Worm (Caenorhabditis elegans) whole organism, mixed stage, embryonic: ENCODE measurements around the gene R02D5.1.

Experiments
- ces-1 ChIP-seq: fragments of 150-350 bp; optimal IDR thresholded peaks from 2 replicates; lab custom pipeline; 2014; ENCODE audit warnings: missing biosample characterization, missing genetic modification reagents, missing genetic modification characterization
- elt-1 ChIP-seq: sonication (generic microtip); optimal IDR thresholded peaks from 2 replicates; lab custom pipeline; 2017; ENCODE audit warnings: missing genetic modification characterization, mild to moderate bottlenecking, missing compliant biosample characterization, antibody characterized with exemption, moderate library complexity, borderline replicate concordance; ENCODE audit not compliant: insufficient read depth
- elt-3 ChIP-seq: fragments of 150-350 bp; optimal IDR thresholded peaks from 2 replicates; lab custom pipeline; 2014; ENCODE audit warnings: missing biosample characterization, missing genetic modification characterization
- hlh-1 ChIP-seq: fragments of 150-350 bp; optimal IDR thresholded peaks from 2 replicates; lab custom pipeline; 2014; ENCODE audit warnings: missing biosample characterization, missing genetic modification reagents, missing genetic modification characterization
- lsy-2 ChIP-seq: fragments of 150-350 bp; optimal IDR thresholded peaks from 2 replicates; lab custom pipeline; 2014; ENCODE audit warnings: missing biosample characterization, missing genetic modification characterization
- nhr-237 ChIP-seq: fragments of 150-350 bp; optimal IDR thresholded peaks from 2 replicates; lab custom pipeline; 2014; ENCODE audit warnings: missing biosample characterization, missing genetic modification characterization
- snpc-4 ChIP-seq: fragments of 150-350 bp; optimal IDR thresholded peaks from 2 replicates; lab custom pipeline; 2014; ENCODE audit warnings: missing biosample characterization, missing genetic modification characterization
- unc-39 ChIP-seq: fragments of 150-350 bp; optimal IDR thresholded peaks from 2 replicates; lab custom pipeline; 2014; ENCODE audit warnings: missing biosample characterization, missing genetic modification characterization
- unc-62 ChIP-seq: fragments of 150-350 bp; optimal IDR thresholded peaks from 2 replicates; lab custom pipeline; 2014; ENCODE audit warnings: missing biosample characterization, missing genetic modification reagents, missing genetic modification characterization
- ztf-11 ChIP-seq: fragments of 150-350 bp; optimal IDR thresholded peaks from 2 replicates; lab custom pipeline; 2014; ENCODE audit warnings: missing biosample characterization, missing genetic modification characterization

DNA sequence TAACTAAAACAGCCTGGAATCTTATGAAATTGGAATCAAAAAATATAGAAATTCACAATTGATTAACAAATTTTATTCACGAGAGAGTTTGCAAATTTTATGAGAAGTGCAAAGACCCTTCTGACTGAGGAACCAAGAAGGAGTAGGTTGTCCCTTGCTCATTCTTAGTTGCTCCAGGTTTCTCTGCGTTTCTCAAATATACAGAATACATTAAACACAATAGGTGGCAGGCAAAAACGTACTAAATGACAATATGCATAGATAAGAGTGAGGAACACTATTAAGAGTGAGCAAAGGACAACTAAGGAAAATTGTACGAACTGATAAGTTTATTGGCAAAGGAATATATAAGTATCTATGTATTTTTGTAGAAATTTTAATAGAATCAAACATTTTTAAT lies 50.7 kb downstream of the R02D5.1 start, which contains the start of gene C53A5.9:
- TF ChIP-seq ztf-11 (tag; lab: Kevin White, UChicago) (no peak), unc-62 (GFP tag; lab: Kevin White, UChicago) (no peak), elt-3 (no peak), ces-1 (no peak), lsy-2 (no peak), unc-39 (tag; lab: Kevin White, UChicago) (no peak), hlh-1 (tag; lab: Kevin White, UChicago) (no peak), nhr-237 (tag; lab: Kevin White, UChicago) (no peak), snpc-4 (no peak), elt-1 (tag; lab: Kevin White, UChicago) (no peak)
